Fruit fly (Drosophila melanogaster): Measurements from ENCODE around the gene CG3285.
A peak's percentile ranks its signal among the peaks of the same experiment; 100 is the strongest.

CG3285 gene

dm6 chr2L:3308529-3309272 is 22.0 kb upstream of the CG3285 start, which contains the start of gene CG15406 (continued):
- TF ChIP-seq Rfx (GFP tag; IDR thresholded peaks at IDR 0.05) (no peak), CG17385 (GFP tag; optimal IDR thresholded peaks at IDR 0.05) (no peak)

- no peak for TF ChIP-seq pnt (GFP tag; optimal IDR thresholded peaks at IDR 0.05)
- peak; percentile 95 for TF ChIP-seq CG7357 (GFP tag; IDR thresholded peaks at IDR 0.05)
- TF ChIP-seq croc (GFP tag; conservative IDR thresholded peaks at IDR 0.05), result no peak
- no peak for TF ChIP-seq Rx (GFP tag; IDR thresholded peaks at IDR 0.05)
- TF ChIP-seq Nf-YA (GFP tag; IDR thresholded peaks at IDR 0.05), result no peak
- no peak for TF ChIP-seq Fer2 (tag; optimal IDR thresholded peaks at IDR 0.05)
- TF ChIP-seq Dp (GFP tag; optimal IDR thresholded peaks at IDR 0.05), result peak; percentile 94
- peak; percentile 66 for TF ChIP-seq CG14710 (tag; optimal IDR thresholded peaks at IDR 0.05)
- no peak for TF ChIP-seq CG11696 (GFP tag; IDR thresholded peaks at IDR 0.05)
- TF ChIP-seq ac (GFP tag; optimal IDR thresholded peaks at IDR 0.05), result no peak
- TF ChIP-seq Trl (optimal IDR thresholded peaks at IDR 0.05), result no peak
- no peak for TF ChIP-seq Trl (GFP tag; optimal IDR thresholded peaks at IDR 0.05)
- TF ChIP-seq CG10543 (GFP tag; optimal IDR thresholded peaks at IDR 0.05), result peak; percentile 3
- TF ChIP-seq CG3847 (GFP tag; IDR thresholded peaks at IDR 0.05), result no peak
- TF ChIP-seq ab (GFP tag; optimal IDR thresholded peaks at IDR 0.05), result no peak
- TF ChIP-seq Rfx (GFP tag; IDR thresholded peaks at IDR 0.05), result no peak
- TF ChIP-seq bowl (GFP tag; IDR thresholded peaks at IDR 0.05), result no peak
- peak; percentile 67 for TF ChIP-seq CG3995 (GFP tag; optimal IDR thresholded peaks at IDR 0.05)
- TF ChIP-seq CG17829 (tag; optimal IDR thresholded peaks at IDR 0.05), result no peak
- no peak for TF ChIP-seq usp (GFP tag; optimal IDR thresholded peaks at IDR 0.05)
- no peak for TF ChIP-seq CG10959 (GFP tag; IDR thresholded peaks at IDR 0.05)
- TF ChIP-seq CG32767 (GFP tag; IDR thresholded peaks at IDR 0.05), result no peak
- TF ChIP-seq CG8359 (GFP tag; optimal IDR thresholded peaks at IDR 0.05; ENCODE audit: borderline replicate concordance), result no peak
- no peak for TF ChIP-seq Sox100B (GFP tag; optimal IDR thresholded peaks at IDR 0.05)
- no peak for TF ChIP-seq ara (GFP tag; IDR thresholded peaks at IDR 0.05)
- TF ChIP-seq CG14860 (GFP tag; IDR thresholded peaks at IDR 0.05; ENCODE audit: partially characterized antibody), result peak; percentile 91
- TF ChIP-seq Atf6 (GFP tag; IDR thresholded peaks at IDR 0.05), result no peak
- no peak for TF ChIP-seq fd3F (GFP tag; optimal IDR thresholded peaks at IDR 0.05)
- TF ChIP-seq Ptx1 (GFP tag; IDR thresholded peaks at IDR 0.05), result no peak
- no peak for TF ChIP-seq Lpt (GFP tag; optimal IDR thresholded peaks at IDR 0.05)
- no peak for TF ChIP-seq CG6175 (GFP tag; IDR thresholded peaks at IDR 0.05)
- peak; percentile 71 for TF ChIP-seq CG30020 (tag; optimal IDR thresholded peaks at IDR 0.05)
- peak; percentile 96 for TF ChIP-seq E2f2 (GFP tag; IDR thresholded peaks at IDR 0.05)
- no peak for TF ChIP-seq zfh1 (GFP tag; IDR thresholded peaks at IDR 0.05)
- no peak for TF ChIP-seq CG10274 (GFP tag; optimal IDR thresholded peaks at IDR 0.05)
- TF ChIP-seq CG30403 (GFP tag; optimal IDR thresholded peaks at IDR 0.05), result no peak
- TF ChIP-seq Med (GFP tag), result peak; percentile 52
- peak; percentile 86 for TF ChIP-seq CG34224 (GFP tag; IDR thresholded peaks at IDR 0.05; ENCODE audit: partially characterized antibody)
- TF ChIP-seq Hmx (GFP tag; optimal IDR thresholded peaks at IDR 0.05), result no peak
- peak; percentile 87 for TF ChIP-seq bbx (GFP tag; IDR thresholded peaks at IDR 0.05; ENCODE audit: partially characterized antibody)
- TF ChIP-seq CG4360 (GFP tag; IDR thresholded peaks at IDR 0.05), result no peak
- no peak for TF ChIP-seq emc (GFP tag; optimal IDR thresholded peaks at IDR 0.05)
- TF ChIP-seq amos (GFP tag; IDR thresholded peaks at IDR 0.05; ENCODE audit: partially characterized antibody), result peak; percentile 75
- peak; percentile 65 for TF ChIP-seq Sry-δ (GFP tag; optimal IDR thresholded peaks at IDR 0.05)
- peak in 1 of 2 experiments; percentile 41 for TF ChIP-seq Dfd (GFP tag; optimal IDR thresholded peaks at IDR 0.05)
- peak; percentile 73 for TF ChIP-seq pzg (GFP tag; optimal IDR thresholded peaks at IDR 0.05)
- no peak for TF ChIP-seq Hmr (GFP tag; optimal IDR thresholded peaks at IDR 0.05)
Measured at dm6 chr2L:3319731-3320295, 10.9 kb upstream of the CG3285 start, which contains the start of the genes Fign and CG8837. Gene Fign (minus strand): TSS chr2L:3319872. Gene CG8837 (plus strand): TSS chr2L:3320245.

Data from whole organism, embryonic.